Worm (Caenorhabditis elegans): ENCODE data around the gene W04D2.4.

Gene W04D2.4

DNA sequence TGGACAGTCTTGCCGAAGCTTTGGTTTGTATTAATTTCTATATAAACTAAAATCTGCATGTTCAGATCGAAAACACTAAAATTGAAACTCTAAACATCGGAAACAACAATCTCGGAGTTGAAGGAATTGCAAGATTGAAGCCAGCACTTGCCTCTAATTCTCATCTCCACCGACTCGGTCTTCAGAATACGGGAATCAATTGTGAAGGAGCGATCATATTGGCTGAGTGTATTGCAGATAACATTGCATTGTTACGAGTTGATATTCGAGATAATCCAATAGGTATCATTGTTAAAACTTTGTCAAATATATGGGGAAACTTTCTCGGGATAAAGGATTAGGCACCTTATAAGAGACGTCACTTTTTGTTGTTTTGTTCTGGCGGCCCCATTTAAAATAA is 27.2 kb downstream of the W04D2.4 start:
- no peak for TF ChIP-seq pes-1 (GFP tag; IDR thresholded peaks at IDR 0.05)
- no peak for TF ChIP-seq scrt-1 (GFP tag; IDR thresholded peaks at IDR 0.05)
- no peak for TF ChIP-seq F13C5.2 (tag; optimal IDR thresholded peaks at IDR 0.05)
- no peak for TF ChIP-seq sea-1 (GFP tag; conservative IDR thresholded peaks at IDR 0.05)
- TF ChIP-seq tbx-37 (GFP tag; conservative IDR thresholded peaks at IDR 0.05): no peak
- TF ChIP-seq hmbx-1 (tag; optimal IDR thresholded peaks at IDR 0.05): no peak
- TF ChIP-seq aly-1 (tag; optimal IDR thresholded peaks at IDR 0.05): no peak
- no peak for TF ChIP-seq ama-1 (optimal IDR thresholded peaks at IDR 0.05)
- TF ChIP-seq tra-4 (tag; optimal IDR thresholded peaks at IDR 0.05): no peak

DNA sequence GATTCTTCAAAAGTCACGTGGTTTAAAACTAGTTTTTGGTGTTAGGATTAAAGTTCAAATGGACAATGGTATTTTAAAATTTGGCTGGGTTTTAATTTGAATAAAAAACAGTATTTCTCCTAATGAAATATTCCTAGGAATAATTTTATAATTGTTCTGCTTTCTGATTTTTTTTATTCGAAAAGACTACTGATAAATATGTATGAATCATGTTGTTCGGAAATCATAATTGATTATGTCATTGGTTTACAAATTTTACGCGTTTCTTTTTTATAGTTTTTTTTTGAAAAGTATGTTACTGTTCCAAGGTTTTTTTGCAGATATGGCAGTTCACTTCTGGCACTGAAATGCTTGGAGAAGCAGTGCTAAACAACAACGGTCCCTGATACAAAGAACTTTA is 29.2 kb downstream of the W04D2.4 start, which contains the start of gene F28C1.3:
Gene F28C1.3, plus strand, starts transcription at position 301 of the 400 bp plus-strand sequence.
- TF ChIP-seq aly-1 (tag; optimal IDR thresholded peaks at IDR 0.05): no peak
- no peak for TF ChIP-seq B0310.2 (tag; optimal IDR thresholded peaks at IDR 0.05)
- TF ChIP-seq flt-1 (GFP tag; IDR thresholded peaks at IDR 0.05): no peak
- TF ChIP-seq tbx-11 (GFP tag; IDR thresholded peaks at IDR 0.05): no peak

DNA sequence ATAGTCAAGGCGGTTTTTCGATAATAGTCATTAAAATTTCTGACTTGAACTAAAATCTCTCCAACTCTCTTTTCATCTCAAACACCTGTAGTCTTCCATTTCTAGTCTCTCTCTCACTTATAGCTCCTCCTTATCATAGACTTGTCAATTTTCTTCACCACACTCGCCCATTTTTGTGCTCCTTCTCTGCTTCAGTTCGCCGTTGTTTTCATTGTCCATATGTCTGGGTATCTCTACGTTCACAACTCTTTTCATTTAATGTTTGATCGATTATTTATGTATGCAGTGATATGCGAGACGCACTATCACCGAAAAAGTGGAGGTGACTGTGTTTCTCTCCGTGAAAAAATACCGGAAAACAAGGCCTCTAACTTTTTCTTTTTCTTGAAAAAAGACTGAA is 29.8 kb downstream of the W04D2.4 start:
- TF ChIP-seq tbx-37 (GFP tag; conservative IDR thresholded peaks at IDR 0.05): no peak
- TF ChIP-seq sea-1 (GFP tag; conservative IDR thresholded peaks at IDR 0.05): no peak
- no peak for TF ChIP-seq tra-4 (tag; optimal IDR thresholded peaks at IDR 0.05)
- no peak for TF ChIP-seq tbx-11 (GFP tag; IDR thresholded peaks at IDR 0.05)
- no peak for TF ChIP-seq ceh-36 (tag; optimal IDR thresholded peaks at IDR 0.05)
- TF ChIP-seq aly-1 (tag; optimal IDR thresholded peaks at IDR 0.05): no peak
- no peak for TF ChIP-seq hnd-1 (tag; optimal IDR thresholded peaks at IDR 0.05)
- no peak for TF ChIP-seq ceh-13 (GFP tag; optimal IDR thresholded peaks at IDR 0.05)
- TF ChIP-seq B0310.2 (tag; optimal IDR thresholded peaks at IDR 0.05): no peak

- no peak for TF ChIP-seq tbx-37 (GFP tag; conservative IDR thresholded peaks at IDR 0.05)
- no peak for TF ChIP-seq hnd-1 (tag; optimal IDR thresholded peaks at IDR 0.05)
- TF ChIP-seq ceh-36 (tag; optimal IDR thresholded peaks at IDR 0.05): no peak
- no peak for TF ChIP-seq hmg-4 (GFP tag; optimal IDR thresholded peaks at IDR 0.05)
- TF ChIP-seq flt-1 (GFP tag; IDR thresholded peaks at IDR 0.05): no peak
- no peak for TF ChIP-seq ceh-13 (GFP tag; optimal IDR thresholded peaks at IDR 0.05)
- TF ChIP-seq ama-1 (optimal IDR thresholded peaks at IDR 0.05): no peak
- no peak for TF ChIP-seq tbx-11 (GFP tag; IDR thresholded peaks at IDR 0.05)
- no peak for TF ChIP-seq B0310.2 (tag; optimal IDR thresholded peaks at IDR 0.05)
- TF ChIP-seq ets-7 (tag; optimal IDR thresholded peaks at IDR 0.05): no peak
- no peak for TF ChIP-seq tra-4 (tag; optimal IDR thresholded peaks at IDR 0.05)
- TF ChIP-seq pes-1 (GFP tag; IDR thresholded peaks at IDR 0.05): no peak
- TF ChIP-seq aly-1 (tag; optimal IDR thresholded peaks at IDR 0.05): no peak
- TF ChIP-seq scrt-1 (GFP tag; IDR thresholded peaks at IDR 0.05): no peak
- TF ChIP-seq sea-1 (GFP tag; conservative IDR thresholded peaks at IDR 0.05): no peak
- no peak for TF ChIP-seq F13C5.2 (tag; optimal IDR thresholded peaks at IDR 0.05)
- TF ChIP-seq hmbx-1 (tag; optimal IDR thresholded peaks at IDR 0.05): no peak
Observed at ce11 chrV:12466653-12467052, 30.9 kb downstream of the W04D2.4 start.

ce11 chrV:12465399-12465798 is 32.2 kb downstream of the W04D2.4 start:
- TF ChIP-seq flt-1 (GFP tag; IDR thresholded peaks at IDR 0.05): no peak
- TF ChIP-seq F13C5.2 (tag; optimal IDR thresholded peaks at IDR 0.05): no peak
- peak; percentile 43 for TF ChIP-seq hmg-4 (GFP tag; optimal IDR thresholded peaks at IDR 0.05)

DNA sequence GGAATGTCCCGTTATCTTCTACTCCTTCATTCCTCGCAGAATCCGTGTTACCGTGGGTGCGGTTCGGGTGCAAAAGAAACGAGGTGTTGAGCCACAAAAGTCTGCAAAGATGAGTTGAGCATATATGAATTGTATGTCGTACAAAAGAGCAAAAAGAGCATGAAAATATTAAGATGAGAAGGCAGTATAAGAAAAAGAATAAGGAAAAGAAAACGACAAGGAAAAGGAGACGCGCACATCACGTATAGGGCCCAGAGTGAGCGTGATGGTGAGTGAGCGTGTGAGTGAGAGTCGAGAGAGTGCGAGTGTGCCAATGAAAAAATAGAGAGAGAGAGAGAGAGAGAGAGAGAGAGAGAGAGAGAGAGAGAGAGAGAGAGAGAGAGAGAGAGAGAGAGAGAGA is 34.6 kb downstream of the W04D2.4 start, which contains the start of gene egl-10:
Gene egl-10, minus strand, starts transcription at position 101 of the 400 bp plus-strand sequence.
- TF ChIP-seq ceh-36 (tag; optimal IDR thresholded peaks at IDR 0.05): no peak
- no peak for TF ChIP-seq hmg-4 (GFP tag; optimal IDR thresholded peaks at IDR 0.05)
- TF ChIP-seq pes-1 (GFP tag; IDR thresholded peaks at IDR 0.05): no peak
- no peak for TF ChIP-seq flt-1 (GFP tag; IDR thresholded peaks at IDR 0.05)
- TF ChIP-seq scrt-1 (GFP tag; IDR thresholded peaks at IDR 0.05): no peak
- no peak for TF ChIP-seq tra-4 (tag; optimal IDR thresholded peaks at IDR 0.05)
- no peak for TF ChIP-seq ets-7 (tag; optimal IDR thresholded peaks at IDR 0.05)
- TF ChIP-seq tbx-37 (GFP tag; conservative IDR thresholded peaks at IDR 0.05): no peak
- no peak for TF ChIP-seq ama-1 (optimal IDR thresholded peaks at IDR 0.05)
- TF ChIP-seq B0310.2 (tag; optimal IDR thresholded peaks at IDR 0.05): no peak
- no peak for TF ChIP-seq ceh-13 (GFP tag; optimal IDR thresholded peaks at IDR 0.05)
- TF ChIP-seq aly-1 (tag; optimal IDR thresholded peaks at IDR 0.05): no peak
- TF ChIP-seq hmbx-1 (tag; optimal IDR thresholded peaks at IDR 0.05): no peak
- no peak for TF ChIP-seq tbx-11 (GFP tag; IDR thresholded peaks at IDR 0.05)
- no peak for TF ChIP-seq sea-1 (GFP tag; conservative IDR thresholded peaks at IDR 0.05)
- TF ChIP-seq F13C5.2 (tag; optimal IDR thresholded peaks at IDR 0.05): no peak

DNA sequence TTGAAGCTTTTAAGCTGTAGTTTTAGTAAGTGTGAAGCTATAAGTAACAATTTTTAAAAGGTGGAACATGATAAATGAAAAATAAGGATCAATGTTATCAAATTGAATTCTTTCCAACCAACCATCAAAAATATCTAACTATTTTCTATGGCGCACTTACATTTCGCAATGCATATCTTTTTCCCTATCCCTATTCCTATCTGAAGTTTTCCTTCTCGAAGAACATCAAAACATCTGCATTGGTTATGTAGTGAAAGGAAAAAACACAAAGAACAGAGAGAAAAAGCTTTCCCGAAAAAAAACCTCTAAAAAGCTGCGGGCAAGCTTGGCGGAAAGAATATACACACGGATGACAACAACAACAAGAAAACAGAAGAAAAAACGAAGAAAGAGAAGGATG is 37.0 kb downstream of the W04D2.4 start:
- TF ChIP-seq ets-7 (tag; optimal IDR thresholded peaks at IDR 0.05) (no peak), pes-1 (GFP tag; IDR thresholded peaks at IDR 0.05) (no peak), tbx-37 (GFP tag; conservative IDR thresholded peaks at IDR 0.05) (no peak)

DNA sequence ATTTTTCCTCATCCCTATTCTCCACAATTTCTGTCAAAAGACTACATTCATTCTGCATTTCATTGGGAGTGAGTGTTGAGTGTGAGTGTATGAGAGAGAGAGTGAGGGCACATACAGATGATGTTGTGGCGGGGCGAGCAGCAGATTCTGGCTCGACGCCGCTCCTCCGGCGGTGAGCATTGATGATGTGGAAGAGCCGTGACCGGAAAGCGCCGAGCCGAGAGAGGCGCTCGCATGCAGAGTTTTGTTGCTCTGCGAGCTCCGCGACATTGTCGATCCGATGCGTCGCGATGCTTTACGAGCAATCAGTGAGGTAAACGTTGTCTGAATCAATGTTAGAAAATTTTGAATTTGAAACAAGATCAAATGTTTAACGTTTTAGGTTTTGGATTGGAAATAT is 41.9 kb downstream of the W04D2.4 start:
- no peak for TF ChIP-seq hnd-1 (tag; optimal IDR thresholded peaks at IDR 0.05)
- no peak for TF ChIP-seq B0310.2 (tag; optimal IDR thresholded peaks at IDR 0.05)
- TF ChIP-seq aly-1 (tag; optimal IDR thresholded peaks at IDR 0.05): no peak
- TF ChIP-seq hmg-4 (GFP tag; optimal IDR thresholded peaks at IDR 0.05): no peak
- TF ChIP-seq tbx-37 (GFP tag; conservative IDR thresholded peaks at IDR 0.05): no peak
- TF ChIP-seq scrt-1 (GFP tag; IDR thresholded peaks at IDR 0.05): no peak
- TF ChIP-seq ceh-36 (tag; optimal IDR thresholded peaks at IDR 0.05): no peak
- no peak for TF ChIP-seq tra-4 (tag; optimal IDR thresholded peaks at IDR 0.05)
- TF ChIP-seq ets-7 (tag; optimal IDR thresholded peaks at IDR 0.05): no peak
- TF ChIP-seq tbx-11 (GFP tag; IDR thresholded peaks at IDR 0.05): no peak
- TF ChIP-seq flt-1 (GFP tag; IDR thresholded peaks at IDR 0.05): no peak
- TF ChIP-seq hmbx-1 (tag; optimal IDR thresholded peaks at IDR 0.05): no peak
- no peak for TF ChIP-seq pes-1 (GFP tag; IDR thresholded peaks at IDR 0.05)

All from whole organism, early embryonic.